Worm (Caenorhabditis elegans): ENCODE measurements around the gene srj-8.

DNA sequence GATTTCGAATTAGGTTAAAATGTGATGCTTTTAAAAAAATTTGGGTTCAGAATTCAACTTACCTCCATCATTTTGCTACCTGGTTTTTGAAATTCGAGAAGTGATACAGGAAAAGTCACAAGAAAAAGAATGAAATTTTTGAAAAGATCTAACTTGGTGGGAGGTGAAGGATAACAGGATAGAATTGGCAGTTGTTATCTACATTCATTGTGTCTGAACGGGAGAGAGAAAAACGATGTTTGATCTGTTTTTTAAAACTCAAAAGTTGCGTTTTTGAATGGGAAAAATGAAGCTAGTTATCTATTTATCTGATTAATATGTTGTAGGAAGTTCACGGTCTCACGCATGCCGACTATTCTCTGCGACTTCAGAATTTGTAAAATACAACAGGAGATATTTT is 39.7 kb downstream of the srj-8 start, which contains the start of gene F35F10.7:
- TF ChIP-seq mec-3 (tag; optimal IDR thresholded peaks at IDR 0.05; ENCODE audit: borderline replicate concordance) (no peak), unc-42 (tag; optimal IDR thresholded peaks at IDR 0.05) (no peak), nhr-11 (tag; optimal IDR thresholded peaks at IDR 0.05) (no peak), rnt-1 (tag; optimal IDR thresholded peaks at IDR 0.05) (no peak), ceh-48 (tag; optimal IDR thresholded peaks at IDR 0.05) (no peak)
